Worm (Caenorhabditis elegans) whole organism, young adult: ENCODE data around the gene W10G6.1.

ENCODE experiments used
- B0019.2 ChIP-seq: fragments of 200-800 bp; sonication (Bioruptor generic); conservative IDR thresholded peaks from 2 replicates; pipeline ENCODE4 v1.3.6; 2022; ENCODE audit warnings: missing genetic modification reagents, missing genetic modification characterization, missing compliant biosample characterization
- B0035.1 ChIP-seq: sonication (generic microtip); optimal IDR thresholded peaks from 2 replicates; lab custom pipeline; 2016; ENCODE audit warnings: missing genetic modification characterization, mild to moderate bottlenecking, missing compliant biosample characterization, missing genotype, missing genetic modification reagents
- F10E7.11 ChIP-seq: sonication (generic microtip); optimal IDR thresholded peaks from 2 replicates; lab custom pipeline; 2017; ENCODE audit warnings: mild to moderate bottlenecking, missing genetic modification characterization, moderate library complexity, missing compliant biosample characterization
- F37B4.10 ChIP-seq: fragments of 200-800 bp; sonication (Bioruptor generic); IDR thresholded peaks from 2 replicates; pipeline ENCODE4 v1.3.6; 2022; ENCODE audit warnings: missing genetic modification characterization, missing compliant biosample characterization
- F39B2.1 ChIP-seq: fragments of 200-800 bp; sonication (Bioruptor generic); IDR thresholded peaks from 2 replicates; pipeline ENCODE4 v1.3.6; 2022; ENCODE audit warnings: missing genetic modification reagents, missing genetic modification characterization, missing compliant biosample characterization
- F57C9.4 ChIP-seq: sonication (generic microtip); optimal IDR thresholded peaks from 2 replicates; lab custom pipeline; 2017; ENCODE audit warnings: mild to moderate bottlenecking, missing genetic modification characterization, missing compliant biosample characterization
- T07F8.4 ChIP-seq: sonication (generic microtip); optimal IDR thresholded peaks from 2 replicates; lab custom pipeline; 2016; ENCODE audit warnings: mild to moderate bottlenecking, missing genetic modification characterization, moderate library complexity, missing compliant biosample characterization
- Y95B8A.8 ChIP-seq: fragments of 200-800 bp; sonication (Bioruptor generic); IDR thresholded peaks from 2 replicates; pipeline ENCODE4 v1.3.6; 2022; ENCODE audit warnings: missing genetic modification reagents, missing genetic modification characterization, missing compliant biosample characterization
- ama-1 ChIP-seq, 3 experiments: fragments of 150-350 bp in 1 of 3; sonication (generic microtip) in 2 of 3; optimal IDR thresholded peaks; 2 replicates each; lab custom pipeline; 2014 to 2018; ENCODE audit warnings: missing biosample characterization in 2 of 3, missing genetic modification characterization in 2 of 3, missing genetic modification reagents in 2 of 3
- aptf-3 ChIP-seq: fragments of 200-800 bp; sonication (Bioruptor generic); IDR thresholded peaks from 2 replicates; pipeline ENCODE4 v1.3.6; 2022; ENCODE audit warnings: missing genetic modification characterization, missing compliant biosample characterization
- atf-7 ChIP-seq: sonication (generic microtip); optimal IDR thresholded peaks from 2 replicates; lab custom pipeline; 2017; ENCODE audit warnings: mild to moderate bottlenecking, missing genetic modification characterization, missing compliant biosample characterization
- attf-5 ChIP-seq: fragments of 200-800 bp; sonication (Bioruptor generic); optimal IDR thresholded peaks from 2 replicates; lab custom pipeline; 2018; ENCODE audit warnings: mild to moderate bottlenecking, missing genetic modification characterization, missing compliant biosample characterization
- attf-6 ChIP-seq: fragments of 200-800 bp; sonication (Bioruptor generic); IDR thresholded peaks from 2 replicates; pipeline ENCODE4 v1.3.6; 2022; ENCODE audit warnings: missing genetic modification reagents, missing genetic modification characterization, missing compliant biosample characterization
- cebp-2 ChIP-seq: fragments of 200-800 bp; sonication (Bioruptor generic); IDR thresholded peaks from 2 replicates; pipeline ENCODE4 v1.3.6; 2022; ENCODE audit warnings: missing genetic modification characterization, missing compliant biosample characterization
- ceh-40 ChIP-seq: fragments of 200-800 bp; sonication (Bioruptor generic); IDR thresholded peaks from 2 replicates; pipeline ENCODE4 v1.3.6; 2022; ENCODE audit warnings: missing genetic modification characterization, missing compliant biosample characterization
- ceh-91 ChIP-seq: fragments of 200-800 bp; sonication (Bioruptor generic); IDR thresholded peaks from 2 replicates; pipeline ENCODE4 v1.3.6; 2022; ENCODE audit warnings: missing genetic modification reagents, missing genetic modification characterization, missing compliant biosample characterization
- dpl-1 ChIP-seq: fragments of 150-350 bp; optimal IDR thresholded peaks from 2 replicates; lab custom pipeline; 2014; ENCODE audit warnings: missing biosample characterization, missing genetic modification reagents, missing genetic modification characterization
- egl-18 ChIP-seq: fragments of 200-800 bp; sonication (Bioruptor generic); IDR thresholded peaks from 2 replicates; pipeline ENCODE4 v1.3.6; 2022; ENCODE audit warnings: missing genetic modification reagents, missing genetic modification characterization, missing compliant biosample characterization
- egl-44 ChIP-seq: fragments of 200-800 bp; sonication (Bioruptor generic); IDR thresholded peaks from 2 replicates; pipeline ENCODE4 v1.3.6; 2022; ENCODE audit warnings: missing genetic modification reagents, missing genetic modification characterization, missing compliant biosample characterization
- egrh-3 ChIP-seq: fragments of 200-800 bp; sonication (Bioruptor generic); IDR thresholded peaks from 2 replicates; pipeline ENCODE4 v1.3.6; 2022; ENCODE audit warnings: missing genetic modification reagents, missing genetic modification characterization, missing compliant biosample characterization
- ekl-4 ChIP-seq: fragments of 200-800 bp; sonication (Bioruptor generic); IDR thresholded peaks from 2 replicates; pipeline ENCODE4 v1.3.6; 2022; ENCODE audit warnings: missing genetic modification reagents, missing genetic modification characterization, missing compliant biosample characterization
- fkh-3 ChIP-seq: sonication (generic microtip); optimal IDR thresholded peaks from 2 replicates; lab custom pipeline; 2016; ENCODE audit warnings: mild to moderate bottlenecking, missing genetic modification characterization, missing compliant biosample characterization
- gei-17 ChIP-seq: fragments of 200-800 bp; sonication (Bioruptor generic); optimal IDR thresholded peaks from 2 replicates; lab custom pipeline; 2018; ENCODE audit warnings: mild to moderate bottlenecking, missing genetic modification characterization, missing compliant biosample characterization
- him-1 ChIP-seq: sonication (generic microtip); optimal IDR thresholded peaks from 2 replicates; lab custom pipeline; 2016; ENCODE audit warnings: missing genotype, missing genetic modification reagents, missing genetic modification characterization, missing compliant biosample characterization
- hlh-26 ChIP-seq: fragments of 200-800 bp; sonication (Bioruptor generic); conservative IDR thresholded peaks from 2 replicates; pipeline ENCODE4 v1.3.6; 2022; ENCODE audit warnings: missing genetic modification reagents, missing genetic modification characterization, missing compliant biosample characterization
- hmg-20 ChIP-seq: fragments of 200-800 bp; sonication (Bioruptor generic); IDR thresholded peaks from 2 replicates; pipeline ENCODE4 v1.3.6; 2022; ENCODE audit warnings: missing genetic modification reagents, missing genetic modification characterization, missing compliant biosample characterization
- let-526 ChIP-seq: fragments of 200-800 bp; sonication (Bioruptor generic); IDR thresholded peaks from 2 replicates; pipeline ENCODE4 v1.3.6; 2022; ENCODE audit warnings: missing genetic modification reagents, missing genetic modification characterization, missing compliant biosample characterization
- lin-26 ChIP-seq: fragments of 200-800 bp; sonication (Bioruptor generic); IDR thresholded peaks from 2 replicates; pipeline ENCODE4 v1.3.6; 2022; ENCODE audit warnings: missing genetic modification reagents, missing genetic modification characterization, missing compliant biosample characterization
- madf-3 ChIP-seq: fragments of 200-800 bp; sonication (Bioruptor generic); IDR thresholded peaks from 2 replicates; pipeline ENCODE4 v1.3.6; 2022; ENCODE audit warnings: missing genetic modification reagents, missing genetic modification characterization, missing compliant biosample characterization
- madf-8 ChIP-seq: fragments of 200-800 bp; sonication (Bioruptor generic); conservative IDR thresholded peaks from 2 replicates; pipeline ENCODE4 v1.3.6; 2022; ENCODE audit warnings: missing genetic modification reagents, missing genetic modification characterization, missing compliant biosample characterization
- nhr-27 ChIP-seq: fragments of 200-800 bp; sonication (Bioruptor generic); optimal IDR thresholded peaks from 2 replicates; lab custom pipeline; 2018; ENCODE audit warnings: mild to moderate bottlenecking, missing genetic modification characterization, moderate library complexity, missing compliant biosample characterization
- pbrm-1 ChIP-seq: fragments of 200-800 bp; sonication (Bioruptor generic); IDR thresholded peaks from 2 replicates; pipeline ENCODE4 v1.3.6; 2022; ENCODE audit warnings: missing genetic modification reagents, missing genetic modification characterization, missing compliant biosample characterization
- sdz-38 ChIP-seq: sonication (generic microtip); optimal IDR thresholded peaks from 2 replicates; lab custom pipeline; 2016; ENCODE audit warnings: missing genotype, missing genetic modification characterization, missing compliant biosample characterization
- snpc-1.1 ChIP-seq: sonication (generic microtip); optimal IDR thresholded peaks from 2 replicates; lab custom pipeline; 2017; ENCODE audit warnings: missing genetic modification characterization, mild to moderate bottlenecking, missing compliant biosample characterization, antibody characterized with exemption, moderate library complexity, missing genotype, missing genetic modification reagents; ENCODE audit not compliant: insufficient read depth
- snpc-1.3 ChIP-seq: sonication (generic microtip); optimal IDR thresholded peaks from 2 replicates; lab custom pipeline; 2017; ENCODE audit warnings: missing genetic modification characterization, mild to moderate bottlenecking, missing compliant biosample characterization, antibody characterized with exemption, moderate library complexity, missing genotype, missing genetic modification reagents; ENCODE audit not compliant: insufficient read depth
- tbx-9 ChIP-seq: sonication (generic microtip); optimal IDR thresholded peaks from 2 replicates; lab custom pipeline; 2016; ENCODE audit warnings: borderline replicate concordance, missing genetic modification characterization, inconsistent platforms, missing compliant biosample characterization
- unc-130 ChIP-seq: sonication (generic microtip); optimal IDR thresholded peaks from 2 replicates; lab custom pipeline; 2016; ENCODE audit warnings: missing genetic modification reagents, missing genetic modification characterization, missing compliant biosample characterization
- unc-62 ChIP-seq: fragments of 150-350 bp; optimal IDR thresholded peaks from 2 replicates; lab custom pipeline; 2014; ENCODE audit warnings: missing biosample characterization, missing genetic modification reagents, missing genetic modification characterization
- xnd-1 ChIP-seq: sonication (generic microtip); optimal IDR thresholded peaks from 2 replicates; lab custom pipeline; 2016; ENCODE audit warnings: missing genotype, missing genetic modification reagents, missing genetic modification characterization, missing compliant biosample characterization
- zfh-2 ChIP-seq: fragments of 200-800 bp; sonication (Bioruptor generic); conservative IDR thresholded peaks from 2 replicates; pipeline ENCODE4 v1.3.6; 2022; ENCODE audit warnings: missing genetic modification reagents, missing genetic modification characterization, missing compliant biosample characterization
- zim-3 ChIP-seq: sonication (generic microtip); optimal IDR thresholded peaks from 2 replicates; lab custom pipeline; 2017; ENCODE audit warnings: mild to moderate bottlenecking, missing genetic modification characterization, moderate library complexity, missing compliant biosample characterization
- ztf-18 ChIP-seq: sonication (generic microtip); optimal IDR thresholded peaks from 2 replicates; lab custom pipeline; 2016; ENCODE audit warnings: missing genotype, mild to moderate bottlenecking, missing genetic modification characterization, missing compliant biosample characterization
- ztf-25 ChIP-seq: fragments of 200-800 bp; sonication (Bioruptor generic); IDR thresholded peaks from 2 replicates; pipeline ENCODE4 v1.3.6; 2022; ENCODE audit warnings: missing genetic modification reagents, missing genetic modification characterization, missing compliant biosample characterization
- ztf-28 ChIP-seq: fragments of 200-800 bp; sonication (Bioruptor generic); IDR thresholded peaks from 2 replicates; pipeline ENCODE4 v1.3.6; 2022; ENCODE audit warnings: missing genetic modification reagents, missing genetic modification characterization, missing compliant biosample characterization

Gene W10G6.1

DNA sequence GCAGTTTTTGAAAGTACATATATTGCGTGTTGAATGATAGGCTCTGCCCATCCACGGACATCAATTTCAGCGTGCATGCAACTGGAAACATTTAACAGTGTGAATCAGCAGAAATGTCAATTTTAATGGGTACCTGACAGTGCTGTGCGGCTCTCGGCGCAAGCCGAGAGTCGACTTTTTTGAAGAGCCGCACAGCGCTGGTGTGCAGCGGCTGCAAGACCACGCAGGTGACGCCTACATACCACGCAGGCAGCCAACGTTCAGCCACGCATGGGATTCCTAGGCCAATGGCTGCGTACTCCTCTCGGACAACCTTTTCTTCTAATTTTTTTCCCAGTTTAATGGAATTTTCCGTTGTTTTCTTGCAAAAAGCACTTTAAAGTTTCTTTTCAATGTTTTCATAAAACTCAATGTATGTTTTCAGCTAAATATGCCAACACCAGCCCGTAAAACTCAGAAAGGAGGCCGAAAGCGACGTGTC is at the start of gene W10G6.1:
TSS of gene W10G6.1 (plus strand) at position 431 of the 481 bp plus-strand sequence.
- TF ChIP-seq F37B4.10, result no peak
- TF ChIP-seq zfh-2 (GFP tag; lab: Robert Waterston, UW), result peak; percentile 52; the same call in 1 of the 2 replicates
- no peak for TF ChIP-seq B0019.2 (GFP tag; lab: Robert Waterston, UW)

DNA sequence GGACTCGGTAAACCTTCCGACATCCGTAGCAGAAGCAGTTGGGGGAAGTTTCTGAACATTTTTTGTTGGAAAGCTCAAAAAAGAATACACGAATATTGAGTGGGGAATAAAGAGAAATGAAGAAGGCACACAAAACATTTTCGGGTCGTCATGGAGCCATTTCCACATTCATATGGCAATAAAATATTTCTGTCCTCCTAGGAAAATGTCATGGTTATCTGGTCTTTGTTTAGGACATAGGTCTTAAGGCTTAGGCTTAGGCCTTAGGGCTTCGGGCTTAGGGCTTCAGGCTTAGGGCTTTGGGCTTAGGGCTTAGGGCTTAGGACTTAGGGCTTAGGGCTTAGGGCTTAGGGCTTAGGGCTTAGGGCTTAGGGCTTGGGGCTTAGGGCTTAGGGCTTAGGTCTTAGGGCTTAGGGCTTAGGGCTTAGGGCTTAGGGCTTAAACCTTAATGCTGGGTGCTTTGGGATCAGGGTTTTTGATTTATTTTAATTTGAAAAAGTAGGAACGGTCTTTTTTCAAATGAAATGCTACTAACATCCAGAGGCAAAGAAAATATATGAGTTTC is 45.7 kb upstream of the W10G6.1 start, which contains the start of gene R11.3:
TSS of gene R11.3 (minus strand) at position 51 of the 565 bp plus-strand sequence.
- TF ChIP-seq zim-3 (tag; lab: Kevin White, UChicago) (no peak), egl-44 (no peak), ceh-91 (GFP tag; lab: Robert Waterston, UW) (no peak), T07F8.4 (tag; lab: Kevin White, UChicago) (no peak), madf-3 (GFP tag; lab: Robert Waterston, UW) (no peak), snpc-1.3 (tag; lab: Kevin White, UChicago) (no peak), ceh-40 (GFP tag; lab: Robert Waterston, UW) (no peak), gei-17 (GFP tag; lab: Kevin White, UChicago) (no peak), hmg-20 (0 out of 2 replicates have a peak, but pooled peaks have one; percentile 29), F39B2.1 (no peak), unc-130 (GFP tag; lab: Kevin White, UChicago) (no peak), him-1 (no peak), ekl-4 (GFP tag; lab: Robert Waterston, UW) (0 out of 2 replicates have a peak, but pooled peaks have one; percentile 47), hlh-26 (no peak), fkh-3 (tag; lab: Kevin White, UChicago) (no peak), sdz-38 (tag; lab: Kevin White, UChicago) (no peak)

DNA sequence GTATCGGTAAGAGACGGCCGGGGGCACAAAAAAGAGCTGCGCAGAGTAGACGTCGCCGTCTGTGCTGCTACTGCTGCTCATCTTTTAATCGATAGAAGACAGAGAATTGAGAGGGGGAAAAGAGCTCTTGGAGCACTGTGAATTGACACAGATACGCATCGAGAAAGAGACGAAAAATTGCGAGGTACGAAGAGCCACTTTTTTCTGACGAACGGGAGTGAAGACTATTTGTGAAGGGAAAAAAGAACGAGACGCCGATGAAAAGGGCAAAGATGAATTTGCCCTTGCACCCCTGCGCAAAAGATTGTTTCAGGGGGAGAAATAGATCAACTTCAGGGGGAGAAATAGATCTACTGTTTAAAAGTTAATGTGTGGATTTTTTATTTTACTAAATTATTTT is 42.8 kb upstream of the W10G6.1 start:
- no peak for TF ChIP-seq B0035.1
- no peak for TF ChIP-seq ztf-25 (GFP tag; lab: Robert Waterston, UW)
- TF ChIP-seq let-526 (GFP tag; lab: Robert Waterston, UW), result no peak
- no peak for TF ChIP-seq madf-3 (GFP tag; lab: Robert Waterston, UW)
- no peak for TF ChIP-seq attf-5
- TF ChIP-seq hlh-26, result no peak
- no peak for TF ChIP-seq dpl-1
- no peak for TF ChIP-seq ama-1 (optimal IDR thresholded peaks at IDR 0.05; lab: Kevin White, UChicago)
- TF ChIP-seq ama-1 (GFP tag; optimal IDR thresholded peaks at IDR 0.05; lab: Kevin White, UChicago), result no peak
- no peak for TF ChIP-seq attf-6 (GFP tag; lab: Robert Waterston, UW)
- TF ChIP-seq sdz-38 (tag; lab: Kevin White, UChicago), result no peak
- TF ChIP-seq tbx-9 (tag; lab: Kevin White, UChicago), result no peak
- no peak for TF ChIP-seq pbrm-1 (GFP tag; lab: Robert Waterston, UW)
- TF ChIP-seq unc-62 (GFP tag; lab: Kevin White, UChicago), result no peak
- no peak for TF ChIP-seq ztf-28 (GFP tag; lab: Robert Waterston, UW)
- no peak for TF ChIP-seq lin-26 (GFP tag; lab: Robert Waterston, UW)
- TF ChIP-seq Y95B8A.8 (GFP tag; lab: Robert Waterston, UW), result no peak
- no peak for TF ChIP-seq F10E7.11
- TF ChIP-seq madf-8, result no peak
- no peak for TF ChIP-seq cebp-2 (GFP tag; lab: Robert Waterston, UW)
- TF ChIP-seq snpc-1.1, result no peak
- TF ChIP-seq F57C9.4, result no peak
- TF ChIP-seq nhr-27, result no peak
- no peak for TF ChIP-seq egrh-3 (GFP tag; lab: Robert Waterston, UW)
- no peak for TF ChIP-seq ztf-18 (tag; lab: Kevin White, UChicago)
- no peak for TF ChIP-seq B0019.2 (GFP tag; lab: Robert Waterston, UW)
- TF ChIP-seq xnd-1 (tag; lab: Kevin White, UChicago), result no peak
- TF ChIP-seq egl-44, result no peak
- TF ChIP-seq aptf-3, result no peak
- TF ChIP-seq him-1, result no peak
- TF ChIP-seq zfh-2 (GFP tag; lab: Robert Waterston, UW), result peak; percentile 50; the same call in 1 of the 2 replicates
- TF ChIP-seq atf-7, result no peak
- no peak for TF ChIP-seq ceh-40 (GFP tag; lab: Robert Waterston, UW)
- TF ChIP-seq egl-18 (GFP tag; lab: Robert Waterston, UW), result no peak
